Worm (Caenorhabditis elegans) whole organism, midembryonic: ENCODE results near the gene sun-1.

ENCODE experiments used
- T22C8.4 ChIP-seq: fragments of 200-800 bp; sonication (Bioruptor generic); IDR thresholded peaks from 2 replicates; pipeline ENCODE4 v1.3.6; 2022; ENCODE audit warnings: missing genetic modification characterization, missing compliant biosample characterization
- flt-1 ChIP-seq: fragments of 200-800 bp; sonication (Bioruptor generic); IDR thresholded peaks from 2 replicates; pipeline ENCODE4 v1.3.6; 2022; ENCODE audit warnings: missing genetic modification characterization, missing compliant biosample characterization
- ref-1 ChIP-seq: fragments of 200-800 bp; sonication (Bioruptor generic); conservative IDR thresholded peaks from 2 replicates; pipeline ENCODE4 v1.3.6; 2022; ENCODE audit warnings: missing genetic modification reagents, missing genetic modification characterization, missing compliant biosample characterization
- tab-1 ChIP-seq: fragments of 200-800 bp; sonication (Bioruptor generic); IDR thresholded peaks from 2 replicates; pipeline ENCODE4 v1.3.6; 2022; ENCODE audit warnings: missing genetic modification characterization, missing compliant biosample characterization

DNA sequence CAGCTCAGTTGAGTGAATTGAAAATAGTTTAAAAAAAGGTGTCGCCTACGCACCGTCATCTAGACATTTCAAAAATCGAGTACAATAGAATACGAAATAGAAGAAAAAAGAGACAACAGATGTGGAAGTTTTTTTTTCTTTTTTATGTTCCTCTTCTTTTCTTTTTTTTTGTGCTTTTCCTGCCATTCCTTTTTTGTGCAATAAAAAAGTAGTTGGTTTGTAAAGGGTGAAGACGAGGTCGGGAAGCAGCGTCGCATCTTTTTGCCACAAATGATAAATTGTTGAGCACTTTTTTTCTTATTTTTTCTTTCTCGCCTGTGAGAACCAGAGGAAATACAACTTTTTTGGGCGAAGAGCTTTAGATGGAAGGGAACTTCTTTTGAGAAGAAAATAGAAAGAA is 13.2 kb upstream of the sun-1 start:
- TF ChIP-seq T22C8.4 (GFP tag; lab: Robert Waterston, UW), result no peak
- no peak for TF ChIP-seq tab-1 (GFP tag; lab: Robert Waterston, UW)
- TF ChIP-seq ref-1 (GFP tag; lab: Robert Waterston, UW), result no peak
- TF ChIP-seq flt-1 (GFP tag; lab: Robert Waterston, UW), result no peak
